Worm (Caenorhabditis elegans): Measurements from ENCODE around the gene kel-3.

Gene kel-3

ce11 chrIII:13462965-13463783, 1.4 kb upstream of the kel-3 start, which contains the start of gene ant-1.1 (continued):
- TF ChIP-seq ceh-24 (tag; optimal IDR thresholded peaks at IDR 0.05) (peak; percentile 26), tbx-7 (tag; optimal IDR thresholded peaks at IDR 0.05) (no peak), C08G9.2 (tag; optimal IDR thresholded peaks at IDR 0.05) (no peak), dmd-4 (tag; optimal IDR thresholded peaks at IDR 0.05; ENCODE audit: borderline replicate concordance) (no peak), ceh-18 (tag; optimal IDR thresholded peaks at IDR 0.05) (peak; percentile 82), syd-9 (tag; optimal IDR thresholded peaks at IDR 0.05) (no peak), ceh-14 (tag; optimal IDR thresholded peaks at IDR 0.05) (peak; percentile 56), hlh-6 (tag; optimal IDR thresholded peaks at IDR 0.05) (no peak), ceh-19 (GFP tag; optimal IDR thresholded peaks at IDR 0.05) (peak; percentile 42), fax-1 (tag; optimal IDR thresholded peaks at IDR 0.05) (peak; percentile 12), ceh-30 (tag; optimal IDR thresholded peaks at IDR 0.05) (no peak), fkh-10 (GFP tag; optimal IDR thresholded peaks at IDR 0.05) (no peak), K09A11.1 (tag; optimal IDR thresholded peaks at IDR 0.05; ENCODE audit: insufficient read depth) (no peak), ztf-16 (tag; optimal IDR thresholded peaks at IDR 0.05) (peak; percentile 31), unc-86 (tag; optimal IDR thresholded peaks at IDR 0.05) (peak; percentile 55), hlh-8 (tag; optimal IDR thresholded peaks at IDR 0.05) (no peak), ceh-31 (tag; optimal IDR thresholded peaks at IDR 0.05) (peak; percentile 83), elt-2 (tag; optimal IDR thresholded peaks at IDR 0.05) (peak; percentile 53)

ce11 chrIII:13465918-13466592, 1.4 kb downstream of the kel-3 start, which contains the start of gene cdk-5:
Gene cdk-5, minus strand, starts transcription at chrIII:13466342.
- TF ChIP-seq sox-4 (tag; optimal IDR thresholded peaks at IDR 0.05) (no peak), mec-3 (tag; optimal IDR thresholded peaks at IDR 0.05; ENCODE audit: borderline replicate concordance) (no peak), fax-1 (tag; optimal IDR thresholded peaks at IDR 0.05) (no peak), F13H6.1 (tag; optimal IDR thresholded peaks at IDR 0.05) (no peak), pat-9 (tag; optimal IDR thresholded peaks at IDR 0.05) (no peak), elt-4 (tag; optimal IDR thresholded peaks at IDR 0.05) (no peak), ceh-22 (tag; optimal IDR thresholded peaks at IDR 0.05) (no peak), dmd-4 (tag; optimal IDR thresholded peaks at IDR 0.05; ENCODE audit: borderline replicate concordance) (no peak), ama-1 (optimal IDR thresholded peaks at IDR 0.05) (no peak), tbx-7 (tag; optimal IDR thresholded peaks at IDR 0.05) (no peak), ceh-45 (GFP tag; IDR thresholded peaks at IDR 0.05) (no peak), npax-4 (tag; optimal IDR thresholded peaks at IDR 0.05) (no peak), ceh-9 (tag; optimal IDR thresholded peaks at IDR 0.05) (no peak), pax-1 (tag; optimal IDR thresholded peaks at IDR 0.05) (peak; percentile 70), gmeb-2 (tag; optimal IDR thresholded peaks at IDR 0.05) (no peak), zip-5 (tag; optimal IDR thresholded peaks at IDR 0.05) (no peak), dve-1 (tag; optimal IDR thresholded peaks at IDR 0.05) (peak; percentile 58), lim-6 (tag; optimal IDR thresholded peaks at IDR 0.05) (no peak), pros-1 (tag; optimal IDR thresholded peaks at IDR 0.05) (no peak), unc-3 (GFP tag; conservative IDR thresholded peaks at IDR 0.05) (no peak), unc-3 (tag; optimal IDR thresholded peaks at IDR 0.05) (no peak), pqm-1 (tag; optimal IDR thresholded peaks at IDR 0.05) (no peak), che-1 (tag; optimal IDR thresholded peaks at IDR 0.05) (no peak), rnt-1 (tag; optimal IDR thresholded peaks at IDR 0.05) (no peak), ahr-1 (tag; optimal IDR thresholded peaks at IDR 0.05) (no peak), T23F11.4 (GFP tag; optimal IDR thresholded peaks at IDR 0.05) (no peak), lin-11 (tag; optimal IDR thresholded peaks at IDR 0.05) (no peak), pha-2 (tag; optimal IDR thresholded peaks at IDR 0.05) (no peak), unc-86 (tag; optimal IDR thresholded peaks at IDR 0.05) (no peak), nhr-11 (tag; optimal IDR thresholded peaks at IDR 0.05) (no peak), madf-2 (tag; optimal IDR thresholded peaks at IDR 0.05) (no peak), ttx-3 (tag; optimal IDR thresholded peaks at IDR 0.05) (no peak), pag-3 (tag; optimal IDR thresholded peaks at IDR 0.05; ENCODE audit: borderline replicate concordance) (no peak), hlh-6 (tag; optimal IDR thresholded peaks at IDR 0.05) (no peak), Y22D7AL.16 (tag; optimal IDR thresholded peaks at IDR 0.05) (no peak), tbx-2 (tag; optimal IDR thresholded peaks at IDR 0.05) (no peak), elt-2 (tag; optimal IDR thresholded peaks at IDR 0.05) (no peak), ceh-24 (tag; optimal IDR thresholded peaks at IDR 0.05) (no peak)

Measured in whole organism, late embryonic.